Fruit fly (Drosophila melanogaster) whole organism, wandering third instar larva: ENCODE results near the gene Snx21.

Source experiments
- Abd-B ChIP-seq: fragments of >200 bp; optimal IDR thresholded peaks from 2 replicates; lab custom pipeline; 2017; ENCODE audit warnings: missing biosample characterization, missing genetic modification characterization
- CG32264 ChIP-seq: fragments of 200-800 bp; sonication (Bioruptor generic); optimal IDR thresholded peaks from 2 replicates; lab custom pipeline; 2016; ENCODE audit warnings: missing biosample characterization, missing genetic modification characterization
- CG9705 ChIP-seq: fragments of 200-800 bp; sonication (Bioruptor generic); optimal IDR thresholded peaks from 2 replicates; lab custom pipeline; 2018; ENCODE audit warnings: missing biosample characterization, mild to moderate bottlenecking, missing genetic modification characterization
- CrebA ChIP-seq: fragments of 200-800 bp; sonication (Bioruptor generic); optimal IDR thresholded peaks from 2 replicates; lab custom pipeline; 2016; ENCODE audit warnings: missing biosample characterization, mild to moderate bottlenecking, missing genetic modification characterization, borderline replicate concordance
- Dif ChIP-seq: fragments of 200-275, 200-300 bp; sonication (Bioruptor generic); optimal IDR thresholded peaks from 2 replicates; lab custom pipeline; 2018; ENCODE audit warnings: missing biosample characterization, missing genetic modification characterization; ENCODE audit not compliant: partially characterized antibody
- GATAd ChIP-seq: sonication (Bioruptor generic); optimal IDR thresholded peaks from 2 replicates; lab custom pipeline; 2016; ENCODE audit warnings: missing biosample characterization, missing genetic modification characterization
- HLH106 ChIP-seq: fragments of 200-800 bp; optimal IDR thresholded peaks from 3 replicates; lab custom pipeline; 2019; ENCODE audit warnings: missing biosample characterization, mild to moderate bottlenecking, missing genetic modification characterization, moderate library complexity
- Hnf4 ChIP-seq: fragments of 200-800 bp; sonication (Bioruptor generic); optimal IDR thresholded peaks from 2 replicates; lab custom pipeline; 2016; ENCODE audit warnings: missing biosample characterization, mild to moderate bottlenecking, missing genetic modification characterization
- N ChIP-seq: fragments of >200 bp; optimal IDR thresholded peaks from 2 replicates; lab custom pipeline; 2018; ENCODE audit warnings: missing biosample characterization, missing external identifiers, missing genetic modification characterization
- OdsH ChIP-seq: fragments of 200-800 bp; sonication (Bioruptor generic); optimal IDR thresholded peaks from 2 replicates; lab custom pipeline; 2016; ENCODE audit warnings: missing biosample characterization, mild to moderate bottlenecking, missing genetic modification characterization
- Rel ChIP-seq, 2 experiments: fragments of 200-800 bp; sonication (Bioruptor generic) in 1 of 2; optimal IDR thresholded peaks; 2 replicates in 1 of 2; 3 replicates in 1 of 2; lab custom pipeline; 2016 to 2019; ENCODE audit warnings: mild to moderate bottlenecking in 2 of 2, missing biosample characterization in 2 of 2, missing genetic modification characterization in 2 of 2, moderate library complexity in 1 of 2
- Sp1 ChIP-seq: fragments of 200-800 bp; sonication (Bioruptor generic); optimal IDR thresholded peaks from 3 replicates; lab custom pipeline; 2019; ENCODE audit warnings: missing biosample characterization, mild to moderate bottlenecking, missing genetic modification characterization, moderate library complexity
- Vsx2 ChIP-seq: fragments of 200-300, 225-300 bp; sonication (Bioruptor generic); optimal IDR thresholded peaks from 2 replicates; lab custom pipeline; 2018; ENCODE audit warnings: missing biosample characterization, missing genetic modification characterization; ENCODE audit not compliant: partially characterized antibody
- br ChIP-seq: fragments of 200-800 bp; sonication (Bioruptor generic); optimal IDR thresholded peaks from 2 replicates; lab custom pipeline; 2016; ENCODE audit warnings: missing biosample characterization, missing genetic modification characterization
- brk ChIP-seq: fragments of 200-800 bp; sonication (Bioruptor generic); optimal IDR thresholded peaks from 2 replicates; lab custom pipeline; 2016; ENCODE audit warnings: missing biosample characterization, mild to moderate bottlenecking, missing genetic modification characterization
- dl ChIP-seq, 2 experiments: fragments of 175-275, 200-275 bp in 1 of 2; fragments of 200-275 bp in 1 of 2; sonication (Bioruptor generic); optimal IDR thresholded peaks; lab custom pipeline; 2018; ENCODE audit warnings: mild to moderate bottlenecking in 2 of 2, missing biosample characterization in 2 of 2, missing genetic modification characterization in 2 of 2, moderate library complexity in 2 of 2; ENCODE audit not compliant: partially characterized antibody in 2 of 2, insufficient read depth in 1 of 2
- dmrt93B ChIP-seq: fragments of 200-800 bp; sonication (Bioruptor generic); optimal IDR thresholded peaks from 2 replicates; lab custom pipeline; 2018; ENCODE audit warnings: missing biosample characterization, mild to moderate bottlenecking, missing genetic modification characterization
- ey ChIP-seq: fragments of 200-800 bp; sonication (Bioruptor generic); optimal IDR thresholded peaks from 2 replicates; lab custom pipeline; 2016; ENCODE audit warnings: missing biosample characterization, missing genetic modification characterization
- foxo ChIP-seq, 2 experiments: fragments of 200-800 bp; sonication (Bioruptor generic); optimal IDR thresholded peaks; 2 replicates in 1 of 2; 3 replicates in 1 of 2; lab custom pipeline; 2016 to 2017; ENCODE audit warnings: missing biosample characterization in 2 of 2, missing genetic modification characterization in 2 of 2
- fru ChIP-seq: fragments of 200-800 bp; sonication (Bioruptor generic); optimal IDR thresholded peaks from 3 replicates; lab custom pipeline; 2016; ENCODE audit warnings: missing biosample characterization, mild to moderate bottlenecking, missing genetic modification characterization
- h ChIP-seq: fragments of 200-800 bp; sonication (Bioruptor generic); optimal IDR thresholded peaks from 3 replicates; lab custom pipeline; 2016; ENCODE audit warnings: missing biosample characterization, mild to moderate bottlenecking, missing genetic modification characterization
- jim ChIP-seq: fragments of 175-275, 200-325 bp; sonication (Bioruptor generic); optimal IDR thresholded peaks from 2 replicates; lab custom pipeline; 2016; ENCODE audit warnings: missing biosample characterization, mild to moderate bottlenecking, missing genetic modification characterization
- pan ChIP-seq: fragments of >200 bp; optimal IDR thresholded peaks from 2 replicates; lab custom pipeline; 2017
- psq ChIP-seq: fragments of 200-800 bp; sonication (Bioruptor generic); optimal IDR thresholded peaks from 3 replicates; lab custom pipeline; 2017; ENCODE audit warnings: missing biosample characterization, mild to moderate bottlenecking, missing genetic modification characterization, moderate library complexity
- rgr ChIP-seq: fragments of 200-800 bp; sonication (Bioruptor generic); optimal IDR thresholded peaks from 3 replicates; lab custom pipeline; 2016; ENCODE audit warnings: missing biosample characterization, mild to moderate bottlenecking, missing genetic modification characterization
- sage ChIP-seq: fragments of 200-800 bp; sonication (Bioruptor generic); optimal IDR thresholded peaks from 2 replicates; lab custom pipeline; 2016; ENCODE audit warnings: missing biosample characterization, mild to moderate bottlenecking, missing genetic modification characterization
- usp ChIP-seq: fragments of >200 bp; optimal IDR thresholded peaks from 2 replicates; lab custom pipeline; 2017; ENCODE audit warnings: missing biosample characterization, missing genetic modification characterization
- woc ChIP-seq: sonication (Bioruptor generic); optimal IDR thresholded peaks from 2 replicates; lab custom pipeline; 2016; ENCODE audit warnings: missing biosample characterization, mild to moderate bottlenecking, missing genetic modification characterization

Gene Snx21

dm6 chr2L:2734215-2734614, 31.2 kb downstream of the Snx21 start (continued):
- TF ChIP-seq Dif (GFP tag; lab: Kevin White, UChicago), result no peak
- peak; percentile 69 for TF ChIP-seq ey (GFP tag; lab: Kevin White, UChicago)

dm6 chr2L:2732139-2732830, 33.2 kb downstream of the Snx21 start:
- TF ChIP-seq Sp1 (no peak), Dif (GFP tag; lab: Kevin White, UChicago) (no peak), brk (GFP tag; lab: Kevin White, UChicago) (no peak)

DNA sequence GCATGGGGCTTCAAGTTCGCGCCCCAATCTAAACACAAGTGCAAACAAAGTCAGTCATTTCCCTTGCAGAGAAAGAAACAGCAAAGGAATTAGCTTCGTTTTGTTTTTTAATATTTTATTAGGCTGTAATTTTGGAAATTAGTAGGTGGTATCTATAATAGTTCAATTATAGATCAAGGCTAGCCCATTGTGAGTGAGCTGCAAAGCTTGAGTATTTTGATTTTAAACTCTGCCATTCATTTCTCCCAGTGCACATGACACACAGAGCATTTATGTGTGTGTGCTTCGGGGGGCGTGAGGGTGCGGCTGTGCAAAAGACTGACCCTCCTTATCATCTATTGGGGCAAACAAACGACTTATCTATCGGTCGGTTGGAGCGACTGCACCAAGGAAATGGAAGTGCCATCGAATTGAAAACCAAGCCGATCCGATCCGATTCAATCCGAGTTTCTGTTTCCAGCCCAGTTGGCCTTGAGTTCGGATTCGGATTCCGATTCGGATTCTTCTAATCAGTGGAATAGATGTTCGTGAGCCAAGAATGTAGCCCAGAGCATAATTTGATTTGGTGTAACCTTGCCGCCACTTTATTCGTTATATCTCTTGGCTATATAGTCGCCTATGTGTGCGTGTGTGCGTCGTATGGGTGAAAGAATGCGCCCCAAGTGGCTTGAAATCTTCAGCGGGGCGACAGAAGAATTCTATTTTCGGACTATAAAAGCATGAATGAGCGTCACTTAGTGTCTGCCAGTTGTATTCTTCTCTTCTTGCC, 33.9 kb downstream of the Snx21 start:
- no peak for TF ChIP-seq Rel (GFP tag; optimal IDR thresholded peaks at IDR 0.05; lab: Kevin White, UChicago)
- no peak for TF ChIP-seq Rel (tag; optimal IDR thresholded peaks at IDR 0.05; lab: Kevin White, UChicago)
- peak in 1 of 2 experiments; percentile 40 for TF ChIP-seq foxo (GFP tag; optimal IDR thresholded peaks at IDR 0.05; lab: Kevin White, UChicago)
- peak; percentile 31 for TF ChIP-seq rgr
- TF ChIP-seq psq, result no peak
- peak; percentile 39 for TF ChIP-seq OdsH
- TF ChIP-seq fru (GFP tag; lab: Kevin White, UChicago), result peak; percentile 35
- TF ChIP-seq ey (GFP tag; lab: Kevin White, UChicago), result peak; percentile 11
- TF ChIP-seq h (GFP tag; lab: Kevin White, UChicago), result peak; percentile 36

dm6 chr2L:2730756-2731155, 34.7 kb downstream of the Snx21 start:
- TF ChIP-seq fru (GFP tag; lab: Kevin White, UChicago) (no peak), GATAd (no peak), jim (GFP tag; lab: Kevin White, UChicago) (no peak), CG32264 (GFP tag; lab: Kevin White, UChicago) (no peak), dl (GFP tag; optimal IDR thresholded peaks at IDR 0.05; lab: Kevin White, UChicago; ENCODE audit: insufficient read depth in 1 of 2, partially characterized antibody in 2 of 2) (no peak), pan (no peak), Vsx2 (no peak), CrebA (GFP tag; lab: Kevin White, UChicago) (no peak), N (GFP tag; lab: Kevin White, UChicago) (no peak), sage (no peak), usp (GFP tag; lab: Kevin White, UChicago) (no peak), ey (GFP tag; lab: Kevin White, UChicago) (no peak), CG9705 (GFP tag; lab: Kevin White, UChicago) (no peak), Hnf4 (GFP tag; lab: Kevin White, UChicago) (no peak), woc (GFP tag; lab: Kevin White, UChicago) (no peak), br (GFP tag; lab: Kevin White, UChicago) (no peak), Abd-B (GFP tag; lab: Kevin White, UChicago) (no peak)

DNA sequence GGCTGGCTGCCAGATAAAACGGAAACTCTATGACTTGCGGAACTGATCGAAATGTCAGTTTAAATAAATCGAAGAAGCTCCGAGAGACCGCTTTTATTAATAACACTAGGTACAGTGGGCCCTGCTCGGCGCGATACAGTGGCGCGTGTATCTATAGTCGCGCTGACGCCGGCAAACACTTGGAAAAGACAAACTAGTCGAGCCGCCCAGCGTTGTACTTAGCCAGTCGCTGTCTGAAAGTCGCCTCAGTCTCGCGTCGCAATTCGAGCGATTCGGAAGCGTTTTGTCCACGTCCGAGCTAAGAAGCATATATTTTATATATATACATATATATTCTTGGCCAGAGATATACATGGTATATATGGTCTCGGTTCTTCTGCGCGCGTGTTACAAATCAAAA, 35.6 kb downstream of the Snx21 start:
- TF ChIP-seq ey (GFP tag; lab: Kevin White, UChicago) (no peak), HLH106 (no peak), Rel (GFP tag; optimal IDR thresholded peaks at IDR 0.05; lab: Kevin White, UChicago) (no peak), Rel (tag; optimal IDR thresholded peaks at IDR 0.05; lab: Kevin White, UChicago) (no peak), dmrt93B (GFP tag; lab: Kevin White, UChicago) (no peak), dl (GFP tag; optimal IDR thresholded peaks at IDR 0.05; lab: Kevin White, UChicago; ENCODE audit: insufficient read depth in 1 of 2, partially characterized antibody in 2 of 2) (no peak), CG32264 (GFP tag; lab: Kevin White, UChicago) (no peak)
- TF ChIP-seq, all 38 proteins: peak for 0
